Fruit fly (Drosophila melanogaster) whole organism: Measurements from ENCODE around the gene moody.

Experiments
- CG8478 ChIP-seq: fragments of >200 bp; optimal IDR thresholded peaks from 2 replicates; lab custom pipeline; 2018; ENCODE audit warnings: inconsistent platforms
- Dll ChIP-seq: fragments of >200 bp; optimal IDR thresholded peaks from 2 replicates; lab custom pipeline; 2017
- EcR ChIP-seq, 2 experiments: fragments of >200 bp; optimal IDR thresholded peaks; 2 replicates each; lab custom pipeline; 2017; ENCODE audit warnings: missing biosample characterization in 2 of 2, missing genetic modification characterization in 2 of 2, missing genetic modification reagents in 2 of 2
- pan ChIP-seq: fragments of >200 bp; optimal IDR thresholded peaks from 2 replicates; lab custom pipeline; 2017
- psq ChIP-seq: fragments of >200 bp; optimal IDR thresholded peaks from 2 replicates; lab custom pipeline; 2017
- usp ChIP-seq: fragments of >200 bp; optimal IDR thresholded peaks from 2 replicates; lab custom pipeline; 2017; ENCODE audit warnings: missing biosample characterization, missing genetic modification characterization, mixed read lengths

DNA sequence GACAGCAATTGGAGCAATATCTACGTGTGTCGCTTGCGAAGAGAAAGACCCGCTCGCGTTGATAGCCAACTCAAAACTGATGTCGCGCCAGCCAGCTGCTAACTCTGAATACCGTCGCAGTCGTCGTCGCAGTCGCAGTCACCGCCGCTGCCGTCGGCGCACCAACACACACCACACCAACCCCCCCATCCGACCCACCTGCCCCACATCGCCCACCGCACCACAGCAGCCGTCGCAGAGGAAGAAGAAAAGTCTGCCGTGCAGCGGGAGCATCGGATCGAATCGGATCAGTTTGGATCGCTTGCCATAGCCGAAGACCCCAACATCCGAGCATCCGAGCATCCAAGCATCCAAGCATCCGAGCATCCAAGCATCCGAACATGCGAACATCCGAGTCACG lies 13.5 kb downstream of the moody start:
- TF ChIP-seq EcR (GFP tag; optimal IDR thresholded peaks at IDR 0.05; lab: Kevin White, UChicago) (no peak), usp (no peak), pan (lab: Kevin White, UChicago) (no peak), psq (lab: Kevin White, UChicago) (no peak), CG8478 (lab: Kevin White, UChicago) (no peak), Dll (lab: Kevin White, UChicago) (no peak)
